Fruit fly (Drosophila melanogaster) whole organism, embryonic: ENCODE measurements around the gene CG14947.
A peak's percentile ranks its signal among the peaks of the same experiment; 100 is the strongest.

Experiments used
- Antp ChIP-seq: fragments of 200-800 bp; sonication (Bioruptor generic); optimal IDR thresholded peaks from 3 replicates; lab custom pipeline; 2016; ENCODE audit warnings: missing biosample characterization, missing genetic modification characterization
- CG11085 ChIP-seq: fragments of 200-800 bp; sonication (Bioruptor generic); IDR thresholded peaks from 2 replicates; pipeline ENCODE4 v1.3.6; 2022; ENCODE audit warnings: missing biosample characterization, missing genetic modification characterization
- CG12659 ChIP-seq: fragments of 200-800 bp; sonication (Bioruptor generic); optimal IDR thresholded peaks from 3 replicates; lab custom pipeline; 2017; ENCODE audit warnings: mild to moderate bottlenecking, missing biosample characterization, missing genetic modification reagents, missing genetic modification characterization
- CG13624 ChIP-seq: fragments of 200-800 bp; sonication (Bioruptor generic); optimal IDR thresholded peaks from 2 replicates; lab custom pipeline; 2016; ENCODE audit warnings: missing biosample characterization, missing genetic modification characterization
- CG1529 ChIP-seq: fragments of 200-800 bp; sonication (Bioruptor generic); optimal IDR thresholded peaks from 3 replicates; lab custom pipeline; 2018; ENCODE audit warnings: missing biosample characterization, missing genetic modification characterization
- CG1602 ChIP-seq: fragments of 200-800 bp; sonication (Bioruptor generic); optimal IDR thresholded peaks from 3 replicates; lab custom pipeline; 2016; ENCODE audit warnings: missing biosample characterization, missing genetic modification characterization
- CG16815 ChIP-seq: fragments of 200-800 bp; sonication (Bioruptor generic); optimal IDR thresholded peaks from 3 replicates; lab custom pipeline; 2017; ENCODE audit warnings: missing biosample characterization, mild to moderate bottlenecking, missing genetic modification characterization
- CG17568 ChIP-seq: fragments of 200-800 bp; sonication (Bioruptor generic); optimal IDR thresholded peaks from 2 replicates; lab custom pipeline; 2018; ENCODE audit warnings: missing biosample characterization, mild to moderate bottlenecking, missing genetic modification characterization, moderate library complexity
- CG30020 ChIP-seq: fragments of 200-800 bp; optimal IDR thresholded peaks from 2 replicates; lab custom pipeline; 2019; ENCODE audit warnings: missing biosample characterization, mild to moderate bottlenecking, missing genetic modification characterization, moderate library complexity
- CG30403 ChIP-seq: fragments of 200-800 bp; sonication (Bioruptor generic); optimal IDR thresholded peaks from 3 replicates; lab custom pipeline; 2016; ENCODE audit warnings: missing biosample characterization, missing genetic modification characterization
- CG32767 ChIP-seq: fragments of 200-800 bp; sonication (Bioruptor generic); IDR thresholded peaks from 2 replicates; pipeline ENCODE4 v1.3.6; 2022; ENCODE audit warnings: missing biosample characterization, missing genetic modification characterization
- CG33557 ChIP-seq: fragments of 200-800 bp; sonication (Bioruptor generic); optimal IDR thresholded peaks from 2 replicates; lab custom pipeline; 2019; ENCODE audit warnings: missing biosample characterization, mild to moderate bottlenecking, missing genetic modification characterization, moderate library complexity
- CG4424 ChIP-seq: fragments of 200-800 bp; sonication (Bioruptor generic); optimal IDR thresholded peaks from 3 replicates; lab custom pipeline; 2016; ENCODE audit warnings: missing biosample characterization, missing genetic modification characterization
- CG6272 ChIP-seq: fragments of 200-800 bp; sonication (Bioruptor generic); IDR thresholded peaks from 2 replicates; pipeline ENCODE4 v1.3.6; 2022; ENCODE audit warnings: missing biosample characterization, missing genetic modification characterization
- CG6791 ChIP-seq: fragments of 200-800 bp; sonication (Bioruptor generic); IDR thresholded peaks from 3 replicates; pipeline ENCODE4 v1.3.6; 2022; ENCODE audit warnings: missing biosample characterization, missing genetic modification characterization; ENCODE audit not compliant: partially characterized antibody
- CG7786 ChIP-seq: fragments of 200-800 bp; sonication (Bioruptor generic); optimal IDR thresholded peaks from 2 replicates; lab custom pipeline; 2016; ENCODE audit warnings: missing biosample characterization, missing genetic modification characterization
- CG8089 ChIP-seq: fragments of 200-800 bp; sonication (Bioruptor generic); optimal IDR thresholded peaks from 3 replicates; lab custom pipeline; 2016; ENCODE audit warnings: missing biosample characterization, missing genetic modification characterization
- CG8478 ChIP-seq: fragments of >200 bp; optimal IDR thresholded peaks from 2 replicates; lab custom pipeline; 2018
- CG9932 ChIP-seq: fragments of 200-800 bp; sonication (Bioruptor generic); IDR thresholded peaks from 2 replicates; pipeline ENCODE4 v1.3.6; 2022; ENCODE audit warnings: missing biosample characterization, missing genetic modification characterization
- Dip2 ChIP-seq: fragments of 200-800 bp; sonication (Bioruptor generic); IDR thresholded peaks from 2 replicates; pipeline ENCODE4 v1.3.6; 2022; ENCODE audit warnings: missing biosample characterization, missing genetic modification characterization
- Ets97D ChIP-seq: fragments of 200-800 bp; sonication (Bioruptor generic); optimal IDR thresholded peaks from 3 replicates; lab custom pipeline; 2016; ENCODE audit warnings: missing biosample characterization, missing genetic modification characterization
- Hr51 ChIP-seq, 2 experiments: fragments of 200-800 bp; sonication (Bioruptor generic); optimal IDR thresholded peaks; 2 replicates in 1 of 2; 3 replicates in 1 of 2; lab custom pipeline; 2016 to 2018; ENCODE audit warnings: missing biosample characterization in 2 of 2, missing genetic modification characterization in 2 of 2, mild to moderate bottlenecking in 1 of 2, moderate library complexity in 1 of 2
- MBD-R2 ChIP-seq: fragments of 200-800 bp; sonication (Bioruptor generic); IDR thresholded peaks from 2 replicates; pipeline ENCODE4 v1.3.6; 2022; ENCODE audit warnings: missing biosample characterization, missing genetic modification characterization
- PHDP ChIP-seq: fragments of 200-800 bp; sonication (Bioruptor generic); optimal IDR thresholded peaks from 3 replicates; lab custom pipeline; 2018; ENCODE audit warnings: missing biosample characterization, mild to moderate bottlenecking, missing genetic modification characterization, moderate library complexity
- Rfx ChIP-seq: fragments of 200-800 bp; sonication (Bioruptor generic); IDR thresholded peaks from 2 replicates; pipeline ENCODE4 v1.3.6; 2022; ENCODE audit warnings: missing biosample characterization, missing genetic modification characterization
- Scr ChIP-seq: fragments of 200-800 bp; sonication (Bioruptor generic); IDR thresholded peaks from 2 replicates; pipeline ENCODE4 v1.3.6; 2022; ENCODE audit warnings: missing biosample characterization, missing genetic modification characterization; ENCODE audit not compliant: partially characterized antibody
- Side ChIP-seq: fragments of 200-800 bp; sonication (Bioruptor generic); optimal IDR thresholded peaks from 2 replicates; lab custom pipeline; 2016; ENCODE audit warnings: missing biosample characterization, missing genetic modification characterization
- Six4 ChIP-seq: fragments of 200-800 bp; sonication (Bioruptor generic); optimal IDR thresholded peaks from 2 replicates; lab custom pipeline; 2016; ENCODE audit warnings: missing biosample characterization, missing genetic modification characterization
- ab ChIP-seq: fragments of 200-800 bp; sonication (Bioruptor generic); optimal IDR thresholded peaks from 2 replicates; lab custom pipeline; 2016; ENCODE audit warnings: missing biosample characterization, missing genetic modification characterization
- ash1 ChIP-seq: fragments of 200-800 bp; sonication (Bioruptor generic); optimal IDR thresholded peaks from 2 replicates; lab custom pipeline; 2018; ENCODE audit warnings: missing biosample characterization, mild to moderate bottlenecking, missing genetic modification characterization
- az2 ChIP-seq: fragments of 200-800 bp; sonication (Bioruptor generic); optimal IDR thresholded peaks from 3 replicates; lab custom pipeline; 2016; ENCODE audit warnings: missing biosample characterization, missing genetic modification characterization
- bcd ChIP-seq: fragments of 200-800 bp; sonication (Bioruptor generic); optimal IDR thresholded peaks from 2 replicates; lab custom pipeline; 2017; ENCODE audit warnings: missing biosample characterization, mild to moderate bottlenecking, missing genetic modification characterization
- ci ChIP-seq: fragments of 200-800 bp; sonication (Bioruptor generic); IDR thresholded peaks from 3 replicates; pipeline ENCODE4 v1.3.6; 2022; ENCODE audit warnings: missing biosample characterization, missing genetic modification characterization
- crp ChIP-seq, 2 experiments: fragments of 200-800 bp; sonication (Bioruptor generic); optimal IDR thresholded peaks; 2 replicates in 1 of 2; 3 replicates in 1 of 2; lab custom pipeline; 2017; ENCODE audit warnings: missing biosample characterization in 2 of 2, missing genetic modification characterization in 2 of 2, mild to moderate bottlenecking in 1 of 2, moderate library complexity in 1 of 2
- dpn ChIP-seq, 2 experiments: fragments of 200-800 bp; sonication (Bioruptor generic); optimal IDR thresholded peaks; 3 replicates each; lab custom pipeline; 2016; ENCODE audit warnings: missing biosample characterization in 2 of 2, missing genetic modification characterization in 2 of 2
- eve ChIP-seq, 2 experiments: fragments of >200 bp; optimal IDR thresholded peaks; 2 replicates each; lab custom pipeline; 2017; ENCODE audit warnings: missing biosample characterization in 2 of 2, missing genetic modification characterization in 2 of 2
- grau ChIP-seq: fragments of 200-800 bp; optimal IDR thresholded peaks from 3 replicates; lab custom pipeline; 2019; ENCODE audit warnings: missing biosample characterization, mild to moderate bottlenecking, missing genetic modification characterization, moderate library complexity
- grn ChIP-seq: fragments of 200-800 bp; sonication (Bioruptor generic); optimal IDR thresholded peaks from 3 replicates; lab custom pipeline; 2017; ENCODE audit warnings: missing biosample characterization, missing genetic modification characterization
- hb ChIP-seq: fragments of 200-800 bp; sonication (Bioruptor generic); IDR thresholded peaks from 3 replicates; pipeline ENCODE4 v1.3.6; 2022; ENCODE audit warnings: missing biosample characterization, missing genetic modification characterization; ENCODE audit not compliant: partially characterized antibody
- kah ChIP-seq: fragments of 200-800 bp; sonication (Bioruptor generic); optimal IDR thresholded peaks from 2 replicates; lab custom pipeline; 2018; ENCODE audit warnings: missing biosample characterization, mild to moderate bottlenecking, missing genetic modification characterization
- lbe ChIP-seq: fragments of 200-800 bp; sonication (Bioruptor generic); optimal IDR thresholded peaks from 2 replicates; lab custom pipeline; 2016; ENCODE audit warnings: missing biosample characterization, mild to moderate bottlenecking, missing genetic modification characterization
- nmo ChIP-seq: fragments of 200-800 bp; sonication (Bioruptor generic); optimal IDR thresholded peaks from 2 replicates; lab custom pipeline; 2018; ENCODE audit warnings: missing biosample characterization, mild to moderate bottlenecking, missing genetic modification characterization, moderate library complexity
- pan ChIP-seq, 4 experiments: fragments of >200 bp in 3 of 4; fragments of 200-800 bp in 1 of 4; sonication (Bioruptor generic) in 1 of 4; optimal IDR thresholded peaks in 3 of 4; IDR thresholded peaks in 1 of 4; 2 replicates each; pipeline versions ENCODE4 v1.3.6 to Lab custom; 2017 to 2022; ENCODE audit warnings: missing biosample characterization in 2 of 4, missing genetic modification characterization in 2 of 4, mixed read lengths in 1 of 4
- sens ChIP-seq: fragments of 200-800 bp; sonication (Bioruptor generic); peaks from one replicate; lab custom pipeline; 2016; ENCODE audit warnings: missing biosample characterization, missing genetic modification characterization
- sna ChIP-seq: fragments of 200-800 bp; sonication (Bioruptor generic); IDR thresholded peaks from 2 replicates; pipeline ENCODE4 v1.3.6; 2022; ENCODE audit warnings: missing biosample characterization, missing genetic modification characterization; ENCODE audit not compliant: partially characterized antibody
- sob ChIP-seq: fragments of 200-800 bp; sonication (Bioruptor generic); IDR thresholded peaks from 2 replicates; pipeline ENCODE4 v1.3.6; 2022; ENCODE audit warnings: missing biosample characterization, missing genetic modification characterization
- tin ChIP-seq: fragments of 200-800 bp; sonication (Bioruptor generic); optimal IDR thresholded peaks from 3 replicates; lab custom pipeline; 2016; ENCODE audit warnings: missing biosample characterization, missing genetic modification characterization
- tio ChIP-seq: fragments of 200-800 bp; sonication (Bioruptor generic); optimal IDR thresholded peaks from 2 replicates; lab custom pipeline; 2017; ENCODE audit warnings: missing biosample characterization, missing genetic modification characterization, inconsistent platforms
- trem ChIP-seq: fragments of 200-800 bp; optimal IDR thresholded peaks from 3 replicates; lab custom pipeline; 2019; ENCODE audit warnings: missing biosample characterization, mild to moderate bottlenecking, missing genetic modification characterization, moderate library complexity
- zen2 ChIP-seq: fragments of 200-800 bp; sonication (Bioruptor generic); IDR thresholded peaks from 3 replicates; pipeline ENCODE4 v1.3.6; 2022; ENCODE audit warnings: missing biosample characterization, missing genetic modification characterization; ENCODE audit not compliant: partially characterized antibody

The CG14947 gene

DNA sequence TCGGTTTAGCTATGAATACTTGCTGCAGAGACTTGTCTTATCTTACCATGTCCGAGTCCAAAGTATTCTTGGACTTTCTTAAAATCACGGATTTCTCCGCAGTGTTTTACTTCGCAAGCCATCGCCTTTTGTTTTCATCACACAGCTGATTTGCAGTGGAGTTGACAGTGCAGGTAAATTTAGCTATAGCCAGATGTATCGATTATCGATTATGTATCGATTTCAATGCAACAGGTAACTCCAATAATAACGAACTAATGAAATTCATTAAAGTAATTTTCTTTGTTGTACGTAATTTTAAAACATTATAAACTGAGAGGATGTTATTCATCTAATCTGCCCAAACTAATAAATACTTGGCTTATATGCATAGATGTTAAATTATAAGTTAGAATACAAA, 12.9 kb upstream of the CG14947 start, which contains the start of gene Rab3-GAP (continued):
- TF ChIP-seq Rfx (GFP tag; lab: Robert Waterston, UW) (peak; percentile 61), CG1602 (GFP tag; lab: Kevin White, UChicago) (peak; percentile 14), sna (GFP tag; lab: Robert Waterston, UW) (peak; percentile 68; the same call in 1 of the 2 replicates), CG12659 (GFP tag; lab: Kevin White, UChicago) (peak; percentile 22), CG11085 (no peak), az2 (GFP tag; lab: Kevin White, UChicago) (peak; percentile 33), CG30020 (tag; lab: Kevin White, UChicago) (peak; percentile 26), ash1 (GFP tag; lab: Kevin White, UChicago) (no peak), CG16815 (GFP tag; lab: Kevin White, UChicago) (no peak), Ets97D (GFP tag; lab: Kevin White, UChicago) (peak; percentile 11), MBD-R2 (GFP tag; lab: Robert Waterston, UW) (peak; percentile 82), crp (GFP tag; optimal IDR thresholded peaks at IDR 0.05; lab: Kevin White, UChicago) (peak; percentile 48 to 93), CG1529 (GFP tag; lab: Kevin White, UChicago) (no peak), lbe (GFP tag; lab: Kevin White, UChicago) (no peak), PHDP (peak; percentile 29), Six4 (GFP tag; lab: Kevin White, UChicago) (peak; percentile 5), grn (GFP tag; lab: Kevin White, UChicago) (no peak), bcd (GFP tag; lab: Kevin White, UChicago) (no peak), CG6791 (GFP tag; lab: Robert Waterston, UW) (peak; percentile 45; the same call in 1 of the 3 replicates), Hr51 (GFP tag; optimal IDR thresholded peaks at IDR 0.05; lab: Kevin White, UChicago) (no peak), tin (GFP tag; lab: Kevin White, UChicago) (peak; percentile 29), CG13624 (GFP tag; lab: Kevin White, UChicago) (peak; percentile 1), CG8089 (GFP tag; lab: Kevin White, UChicago) (no peak), CG4424 (GFP tag; lab: Kevin White, UChicago) (peak; percentile 46), CG17568 (GFP tag; lab: Kevin White, UChicago) (no peak), CG32767 (0 out of 2 replicates have a peak, but pooled peaks have one; percentile 15), CG8478 (no peak), grau (tag; lab: Kevin White, UChicago) (peak; percentile 98), hb (GFP tag; lab: Robert Waterston, UW) (0 out of 3 replicates have a peak, but pooled peaks have one; percentile 5), CG9932 (GFP tag; lab: Robert Waterston, UW) (0 out of 2 replicates have a peak, but pooled peaks have one; percentile 10), CG30403 (peak; percentile 29), sob (GFP tag; lab: Robert Waterston, UW) (peak; percentile 29; the same call in 1 of the 2 replicates), ci (GFP tag; lab: Robert Waterston, UW) (peak; percentile 44; the same call in 1 of the 3 replicates), dpn (GFP tag; optimal IDR thresholded peaks at IDR 0.05; lab: Kevin White, UChicago) (peak in 1 of 2 experiments; percentile 53), Antp (GFP tag; lab: Kevin White, UChicago) (peak; percentile 4), eve (GFP tag; optimal IDR thresholded peaks at IDR 0.05; lab: Kevin White, UChicago) (no peak), kah (GFP tag; lab: Kevin White, UChicago) (peak; percentile 63), nmo (GFP tag; lab: Kevin White, UChicago) (peak; percentile 51), Dip2 (GFP tag; lab: Robert Waterston, UW) (no peak), zen2 (GFP tag; lab: Robert Waterston, UW) (peak; percentile 55; the same call in 2 of the 3 replicates), tio (GFP tag; lab: Kevin White, UChicago) (no peak), ab (no peak), Side (no peak), CG33557 (GFP tag; lab: Kevin White, UChicago) (no peak), CG7786 (no peak), CG6272 (GFP tag; lab: Robert Waterston, UW) (no peak), pan (optimal IDR thresholded peaks at IDR 0.05; lab: Kevin White, UChicago) (no peak), pan (GFP tag; optimal IDR thresholded peaks at IDR 0.05 in 1 of 2, IDR thresholded peaks at IDR 0.05 in 1 of 2) (peak in 1 of 2 experiments; percentile 40), sens (GFP tag; lab: Kevin White, UChicago) (peak; percentile 87), trem (tag; lab: Kevin White, UChicago) (peak; percentile 78), Scr (GFP tag; lab: Robert Waterston, UW) (peak; percentile 48)
